Fruit fly (Drosophila melanogaster) whole organism, adult: Measurements from ENCODE around the gene CG12885.

ENCODE experiments used
- CG11617 ChIP-seq: fragments of 200-800 bp; sonication (Bioruptor generic); optimal IDR thresholded peaks from 2 replicates; lab custom pipeline; 2017; ENCODE audit warnings: mild to moderate bottlenecking, missing biosample characterization, missing genetic modification reagents, missing genetic modification characterization
- CG33017 ChIP-seq: fragments of 200-800 bp; sonication (Bioruptor generic); optimal IDR thresholded peaks from 2 replicates; lab custom pipeline; 2018; ENCODE audit warnings: missing biosample characterization, mild to moderate bottlenecking, missing genetic modification characterization, moderate library complexity
- CG5204 ChIP-seq: fragments of 200-800 bp; sonication (Bioruptor generic); optimal IDR thresholded peaks from 2 replicates; lab custom pipeline; 2016; ENCODE audit warnings: missing biosample characterization, missing genetic modification characterization
- CG7045 ChIP-seq: fragments of 200-800 bp; sonication (Bioruptor generic); optimal IDR thresholded peaks from 2 replicates; lab custom pipeline; 2017; ENCODE audit warnings: missing biosample characterization, mild to moderate bottlenecking, missing genetic modification characterization
- Clk ChIP-seq: fragments of 200-800 bp; sonication (Bioruptor generic); optimal IDR thresholded peaks from 2 replicates; lab custom pipeline; 2017; ENCODE audit warnings: missing biosample characterization, missing genetic modification characterization
- Crg-1 ChIP-seq: fragments of 200-800 bp; sonication (Bioruptor generic); optimal IDR thresholded peaks from 2 replicates; lab custom pipeline; 2016; ENCODE audit warnings: missing biosample characterization, missing genetic modification characterization
- Hr96 ChIP-seq: fragments of 200-800 bp; sonication (Bioruptor generic); optimal IDR thresholded peaks from 2 replicates; lab custom pipeline; 2016; ENCODE audit warnings: missing biosample characterization, missing genetic modification characterization
- Mnt ChIP-seq: fragments of 200-800 bp; sonication (Bioruptor generic); optimal IDR thresholded peaks from 2 replicates; lab custom pipeline; 2016; ENCODE audit warnings: missing biosample characterization, mild to moderate bottlenecking, missing genetic modification characterization
- cic ChIP-seq: fragments of 200-800 bp; sonication (Bioruptor generic); optimal IDR thresholded peaks from 2 replicates; lab custom pipeline; 2017; ENCODE audit warnings: missing biosample characterization, mild to moderate bottlenecking, missing genetic modification characterization, moderate library complexity
- cnc ChIP-seq, 2 experiments: fragments of >200 bp; optimal IDR thresholded peaks; 2 replicates each; lab custom pipeline; 2017
- kay ChIP-seq: fragments of 200-800 bp; sonication (Bioruptor generic); peaks from one replicate; lab custom pipeline; 2016; ENCODE audit warnings: missing biosample characterization, missing genetic modification characterization, borderline replicate concordance

- TF ChIP-seq CG11617 (GFP tag; lab: Kevin White, UChicago) = no peak
- no peak for TF ChIP-seq kay (GFP tag; lab: Kevin White, UChicago)
- TF ChIP-seq Clk (GFP tag; lab: Kevin White, UChicago) = no peak
- TF ChIP-seq cic = no peak
- TF ChIP-seq Crg-1 (GFP tag; lab: Kevin White, UChicago) = no peak
- TF ChIP-seq CG5204 = no peak
- TF ChIP-seq Mnt (GFP tag; lab: Kevin White, UChicago) = no peak
- no peak for TF ChIP-seq CG7045 (GFP tag; lab: Kevin White, UChicago)
- no peak for TF ChIP-seq Hr96
- TF ChIP-seq CG33017 (tag; lab: Kevin White, UChicago) = no peak
- no peak for TF ChIP-seq cnc (optimal IDR thresholded peaks at IDR 0.05; lab: Kevin White, UChicago)
These were observed 37.4 kb downstream of the CG12885 start for dm6 chr3R:27557970-27558659.
